Worm (Caenorhabditis elegans): Measurements from ENCODE around the gene rgef-1.

rgef-1 gene

DNA sequence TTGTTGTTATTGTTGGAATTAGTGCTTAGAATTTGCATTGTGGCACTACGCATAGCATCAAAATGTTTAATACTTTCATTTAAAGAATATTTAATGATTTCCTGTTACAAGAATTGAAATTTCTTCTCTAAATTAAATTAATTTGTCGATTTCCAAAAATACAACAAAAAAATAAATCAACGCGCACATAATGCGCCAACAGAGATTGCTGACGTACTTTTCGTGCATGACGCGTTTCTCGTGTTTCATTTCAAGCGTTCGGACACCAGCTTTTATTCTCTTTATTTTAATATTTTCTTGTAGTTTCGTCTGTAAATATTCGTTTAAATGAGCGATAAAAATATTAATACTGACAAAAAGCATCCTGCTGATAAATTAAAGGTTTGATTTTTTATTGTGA lies 47.9 kb downstream of the rgef-1 start, which contains the start of gene eif-2Bdelta:
TSS of gene eif-2Bdelta (plus strand) at position 235 of the 400 bp plus-strand sequence.
- no peak for TF ChIP-seq unc-62 (GFP tag; optimal IDR thresholded peaks at IDR 0.05)

DNA sequence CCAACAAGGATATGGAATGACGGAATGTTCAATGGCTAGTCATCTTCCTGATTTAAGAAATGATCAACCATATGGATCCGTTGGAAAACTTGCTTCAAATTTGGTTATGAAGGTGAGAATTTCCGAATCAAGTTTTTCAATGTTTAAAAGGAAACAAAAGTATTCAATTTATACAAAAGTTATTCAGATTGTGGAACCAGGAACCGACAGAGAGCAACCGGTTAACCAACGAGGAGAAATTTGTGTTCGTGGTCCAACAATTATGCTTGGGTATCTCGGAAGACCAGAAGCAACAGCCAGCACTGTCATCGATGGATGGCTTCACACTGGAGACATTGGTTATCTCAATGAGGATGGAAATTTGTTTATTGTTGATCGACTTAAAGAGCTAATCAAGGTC lies 51.9 kb downstream of the rgef-1 start:
- TF ChIP-seq unc-62 (GFP tag; optimal IDR thresholded peaks at IDR 0.05), result no peak

DNA sequence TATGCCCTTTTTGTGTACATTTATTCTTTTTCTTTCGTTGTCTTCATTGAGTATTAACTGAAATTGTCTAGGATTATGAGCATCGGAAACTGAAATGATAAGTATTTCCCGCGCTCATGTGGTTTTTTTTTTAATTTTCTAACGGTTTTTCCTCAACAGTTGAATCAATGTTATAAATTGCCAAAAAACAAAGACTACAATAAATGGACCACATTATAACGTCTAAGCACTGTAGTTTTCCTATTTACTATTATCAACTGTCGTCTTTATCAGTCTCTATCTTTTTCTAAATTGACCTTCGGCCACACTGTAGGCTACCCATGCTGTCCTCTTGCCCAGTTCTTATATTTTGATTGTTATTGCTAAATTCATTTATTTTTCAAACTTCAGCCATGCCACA lies 53.7 kb downstream of the rgef-1 start, which contains the start of gene acs-14:
TSS of gene acs-14 (plus strand) at position 391 of the 400 bp plus-strand sequence.
- no peak for TF ChIP-seq unc-62 (GFP tag; optimal IDR thresholded peaks at IDR 0.05)

DNA sequence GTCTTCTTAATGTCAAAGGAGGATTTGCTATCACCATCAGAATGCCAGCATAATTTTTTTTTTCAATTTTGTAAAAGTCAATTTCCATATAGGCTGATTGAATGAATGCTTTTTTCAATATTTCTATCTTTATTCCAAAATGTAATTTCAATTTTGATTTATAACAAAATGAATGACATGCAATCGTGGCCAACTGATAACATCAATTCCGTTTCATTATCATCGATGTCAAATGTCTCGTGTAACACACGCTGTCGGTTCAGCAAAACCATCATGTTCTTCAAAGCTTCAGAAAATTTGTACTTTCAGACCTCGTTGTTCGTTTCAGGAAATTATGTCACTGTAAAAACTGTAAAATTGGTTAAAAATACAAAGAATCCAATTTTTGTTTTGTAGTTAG lies 54.5 kb downstream of the rgef-1 start:
- TF ChIP-seq unc-62 (GFP tag; optimal IDR thresholded peaks at IDR 0.05), result no peak
